Fruit fly (Drosophila melanogaster): Measurements from ENCODE around the gene CG31391.

- no peak for TF ChIP-seq CG12236 (GFP tag; optimal IDR thresholded peaks at IDR 0.05)
- no peak for TF ChIP-seq CG2712 (tag; optimal IDR thresholded peaks at IDR 0.05)
- TF ChIP-seq CG1024 (GFP tag; IDR thresholded peaks at IDR 0.05) = no peak
- TF ChIP-seq CG3995 (GFP tag; optimal IDR thresholded peaks at IDR 0.05) = no peak
- TF ChIP-seq CG17802 (tag; optimal IDR thresholded peaks at IDR 0.05) = no peak
- no peak for TF ChIP-seq p53 (GFP tag; optimal IDR thresholded peaks at IDR 0.05)
- TF ChIP-seq psq (GFP tag; optimal IDR thresholded peaks at IDR 0.05) = no peak
- no peak for TF ChIP-seq Med (GFP tag)
- TF ChIP-seq lola (GFP tag; optimal IDR thresholded peaks at IDR 0.05) = no peak
- TF ChIP-seq CG30403 (GFP tag; optimal IDR thresholded peaks at IDR 0.05) = no peak
Observed at dm6 chr3R:10747650-10748049, 42.8 kb upstream of the CG31391 start.

Data from whole organism, embryonic.